Fruit fly (Drosophila melanogaster) whole organism, embryonic: ENCODE measurements around the gene slow.
A peak's percentile ranks its signal among the peaks of the same experiment; 100 is the strongest.

Source experiments
- CG1024 ChIP-seq: fragments of 200-800 bp; sonication (Bioruptor generic); IDR thresholded peaks from 2 replicates; pipeline ENCODE4 v1.3.6; 2022; ENCODE audit warnings: missing biosample characterization, missing genetic modification characterization
- CG10959 ChIP-seq: fragments of 200-800 bp; sonication (Bioruptor generic); IDR thresholded peaks from 2 replicates; pipeline ENCODE4 v1.3.6; 2022; ENCODE audit warnings: missing biosample characterization, missing genetic modification characterization
- CG1602 ChIP-seq: fragments of 200-800 bp; sonication (Bioruptor generic); optimal IDR thresholded peaks from 3 replicates; lab custom pipeline; 2016; ENCODE audit warnings: missing biosample characterization, missing genetic modification characterization
- CG3838 ChIP-seq: fragments of 200-800 bp; sonication (Bioruptor generic); optimal IDR thresholded peaks from 3 replicates; lab custom pipeline; 2016; ENCODE audit warnings: missing biosample characterization, missing genetic modification characterization
- CG9932 ChIP-seq: fragments of 200-800 bp; sonication (Bioruptor generic); IDR thresholded peaks from 2 replicates; pipeline ENCODE4 v1.3.6; 2022; ENCODE audit warnings: missing biosample characterization, missing genetic modification characterization
- Ets65A ChIP-seq: fragments of 200-800 bp; sonication (Bioruptor generic); peaks from one replicate; lab custom pipeline; 2016; ENCODE audit warnings: missing biosample characterization, missing genetic modification characterization
- GATAe ChIP-seq: fragments of 200-800 bp; sonication (Bioruptor generic); conservative IDR thresholded peaks from 2 replicates; pipeline ENCODE4 v1.3.6; 2022; ENCODE audit warnings: missing biosample characterization, missing genetic modification characterization
- NC2α ChIP-seq: fragments of 200-800 bp; sonication (Bioruptor generic); optimal IDR thresholded peaks from 2 replicates; lab custom pipeline; 2016; ENCODE audit warnings: missing biosample characterization, missing genetic modification characterization
- ase ChIP-seq: fragments of 200-800 bp; sonication (Bioruptor generic); IDR thresholded peaks from 3 replicates; pipeline ENCODE4 v1.3.6; 2022; ENCODE audit warnings: missing biosample characterization, missing genetic modification characterization
- br ChIP-seq: fragments of >200 bp; optimal IDR thresholded peaks from 2 replicates; lab custom pipeline; 2017
- dysf ChIP-seq: fragments of 200-800 bp; sonication (Bioruptor generic); IDR thresholded peaks from 3 replicates; pipeline ENCODE4 v1.3.6; 2022; ENCODE audit warnings: missing biosample characterization, missing genetic modification characterization
- h ChIP-seq: fragments of >200 bp; optimal IDR thresholded peaks from 2 replicates; lab custom pipeline; 2017
- hb ChIP-seq: fragments of 200-800 bp; sonication (Bioruptor generic); IDR thresholded peaks from 3 replicates; pipeline ENCODE4 v1.3.6; 2022; ENCODE audit warnings: missing biosample characterization, missing genetic modification characterization; ENCODE audit not compliant: partially characterized antibody

DNA sequence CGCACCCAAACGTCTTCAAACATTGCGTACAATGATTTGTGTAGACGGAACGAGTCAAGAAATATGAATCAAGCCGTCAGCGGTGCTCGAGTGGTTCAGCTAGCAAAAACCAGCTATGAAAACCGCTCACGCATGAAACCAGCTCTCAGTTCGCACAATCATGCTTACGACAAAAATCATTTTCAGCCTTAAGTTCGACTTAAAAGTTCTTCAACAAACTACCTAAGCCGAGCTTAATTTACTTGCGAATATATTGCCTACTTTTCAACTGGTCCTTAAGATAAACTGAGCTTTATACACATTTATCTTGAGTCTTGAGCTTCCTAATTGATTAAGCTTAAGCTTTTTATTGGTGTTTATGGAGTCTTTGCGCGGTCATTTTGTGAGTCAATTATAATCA is 55.9 kb downstream of the slow start:
- TF ChIP-seq NC2α (GFP tag; lab: Kevin White, UChicago) (no peak), GATAe (no peak), h (lab: Kevin White, UChicago) (no peak), dysf (no peak), ase (GFP tag; lab: Robert Waterston, UW) (no peak), CG9932 (GFP tag; lab: Robert Waterston, UW) (peak; percentile 18; the same call in 1 of the 2 replicates), CG3838 (no peak), CG1602 (GFP tag; lab: Kevin White, UChicago) (no peak), br (lab: Kevin White, UChicago) (no peak), Ets65A (GFP tag; lab: Kevin White, UChicago) (no peak), CG1024 (GFP tag; lab: Robert Waterston, UW) (no peak), hb (GFP tag; lab: Robert Waterston, UW) (no peak), CG10959 (GFP tag; lab: Robert Waterston, UW) (no peak)
